Worm (Caenorhabditis elegans): ENCODE measurements around the gene sfxn-1.3.

DNA sequence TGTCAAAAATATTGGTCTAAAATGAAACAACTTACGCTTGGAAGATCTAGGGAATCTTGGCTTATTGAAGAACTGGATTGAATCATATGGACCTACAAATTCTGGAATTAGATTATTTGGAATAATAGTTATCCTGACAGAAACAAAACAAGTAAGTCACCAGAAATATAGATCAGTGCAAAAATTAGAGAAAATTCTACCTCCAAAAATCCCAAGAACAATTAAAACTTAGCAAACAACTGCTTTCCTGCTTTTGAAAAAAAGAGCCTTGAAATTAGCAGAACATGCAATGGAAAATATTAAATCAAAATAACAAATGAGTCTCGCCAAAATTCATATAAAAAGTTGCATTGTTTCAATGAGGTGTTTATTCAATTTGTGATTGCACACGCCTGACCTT lies 46.5 kb downstream of the sfxn-1.3 start, which contains the start of gene nhr-60:
- TF ChIP-seq zag-1 (tag; optimal IDR thresholded peaks at IDR 0.05) (no peak), ceh-82 (tag; optimal IDR thresholded peaks at IDR 0.05) (no peak), ztf-4 (tag; optimal IDR thresholded peaks at IDR 0.05) (no peak), nhr-25 (tag; optimal IDR thresholded peaks at IDR 0.05) (no peak)
